Worm (Caenorhabditis elegans) whole organism, L4 larva: ENCODE data around the gene elo-7.
A peak's percentile ranks its signal among the peaks of the same experiment; 100 is the strongest.

ENCODE experiments used
- R02D3.7 ChIP-seq: fragments of 150-350 bp; sonication (generic microtip); optimal IDR thresholded peaks from 3 replicates; lab custom pipeline; 2014; ENCODE audit warnings: missing biosample characterization, missing genetic modification characterization
- aly-2 ChIP-seq: sonication (generic microtip); optimal IDR thresholded peaks from 2 replicates; lab custom pipeline; 2018; ENCODE audit warnings: missing biosample characterization, missing genetic modification characterization
- ceh-28 ChIP-seq: fragments of 150-350 bp; optimal IDR thresholded peaks from 2 replicates; lab custom pipeline; 2014; ENCODE audit warnings: missing biosample characterization, missing genetic modification reagents, missing genetic modification characterization
- ceh-82 ChIP-seq: sonication (generic microtip); optimal IDR thresholded peaks from 2 replicates; lab custom pipeline; 2017; ENCODE audit warnings: missing biosample characterization, missing genetic modification characterization
- daf-12 ChIP-seq: fragments of 150-350 bp; optimal IDR thresholded peaks from 2 replicates; lab custom pipeline; 2014; ENCODE audit warnings: missing biosample characterization, missing genetic modification reagents, missing genetic modification characterization
- fkh-10 ChIP-seq: fragments of 150-350 bp; optimal IDR thresholded peaks from 2 replicates; lab custom pipeline; 2014; ENCODE audit warnings: missing biosample characterization, missing genetic modification reagents, missing genetic modification characterization
- lin-39 ChIP-seq: fragments of 150-350 bp; optimal IDR thresholded peaks from 2 replicates; lab custom pipeline; 2014; ENCODE audit warnings: missing biosample characterization, missing genetic modification reagents, missing genetic modification characterization
- mep-1 ChIP-seq: fragments of 150-350 bp; sonication (generic microtip); optimal IDR thresholded peaks from 3 replicates; lab custom pipeline; 2014; ENCODE audit warnings: missing biosample characterization, missing genetic modification characterization
- nhr-11 ChIP-seq: fragments of 150-350 bp; optimal IDR thresholded peaks from 2 replicates; lab custom pipeline; 2014; ENCODE audit warnings: missing biosample characterization, missing genetic modification characterization
- nhr-77 ChIP-seq: fragments of 150-350 bp; optimal IDR thresholded peaks from 2 replicates; lab custom pipeline; 2014; ENCODE audit warnings: missing biosample characterization, missing genetic modification characterization
- unc-62 ChIP-seq, 3 experiments: fragments of 150-350 bp in 1 of 3; sonication (generic microtip); optimal IDR thresholded peaks in 2 of 3; peaks in 1 of 3; 1 replicate in 1 of 3; 2 replicates in 2 of 3; lab custom pipeline; 2014 to 2017; ENCODE audit warnings: missing biosample characterization in 3 of 3, missing genetic modification characterization in 3 of 3, missing genetic modification reagents in 3 of 3, missing genotype in 1 of 3
- ztf-7 ChIP-seq: fragments of 150-350 bp; optimal IDR thresholded peaks from 2 replicates; lab custom pipeline; 2014; ENCODE audit warnings: missing biosample characterization, missing genetic modification characterization

ce11 chrIV:9525682-9526416, 3.9 kb upstream of the elo-7 start, which contains the start of gene elo-1:
- TF ChIP-seq aly-2 (tag; lab: Kevin White, UChicago) (no peak), fkh-10 (no peak), nhr-11 (tag; lab: Kevin White, UChicago) (no peak), R02D3.7 (tag; lab: Kevin White, UChicago) (no peak), ztf-7 (tag; lab: Kevin White, UChicago) (no peak), unc-62 (GFP tag; optimal IDR thresholded peaks at IDR 0.05 in 1 of 2; lab: Kevin White, UChicago) (no peak), unc-62 (tag; optimal IDR thresholded peaks at IDR 0.05; lab: Kevin White, UChicago) (no peak), mep-1 (tag; lab: Kevin White, UChicago) (peak; percentile 36), lin-39 (tag; lab: Kevin White, UChicago) (no peak), daf-12 (tag; lab: Kevin White, UChicago) (no peak), ceh-28 (tag; lab: Kevin White, UChicago) (no peak), ceh-82 (no peak), nhr-77 (tag; lab: Kevin White, UChicago) (peak; percentile 53)
